Worm (Caenorhabditis elegans): Measurements from ENCODE around the gene F10E9.11.

Gene F10E9.11

ce11 chrIII:8324412-8324811 lies 5.4 kb upstream of the F10E9.11 start, which contains the start of gene F10E9.12:
Gene F10E9.12 (plus strand): TSS chrIII:8324542.
- no peak for TF ChIP-seq ceh-13 (GFP tag; optimal IDR thresholded peaks at IDR 0.05)
- no peak for TF ChIP-seq flt-1 (GFP tag; IDR thresholded peaks at IDR 0.05)

ce11 chrIII:8322645-8323213 lies 3.7 kb upstream of the F10E9.11 start, which contains the start of gene F10E9.1:
Gene F10E9.1 (plus strand): TSS chrIII:8323163.
- TF ChIP-seq flt-1 (GFP tag; IDR thresholded peaks at IDR 0.05) (no peak), B0310.2 (tag; optimal IDR thresholded peaks at IDR 0.05) (no peak), tra-4 (tag; optimal IDR thresholded peaks at IDR 0.05) (no peak), ceh-36 (tag; optimal IDR thresholded peaks at IDR 0.05) (no peak)

- TF ChIP-seq hmbx-1 (tag; optimal IDR thresholded peaks at IDR 0.05) (no peak), ceh-36 (tag; optimal IDR thresholded peaks at IDR 0.05) (no peak), pes-1 (GFP tag; IDR thresholded peaks at IDR 0.05) (no peak)
Observed at ce11 chrIII:8321225-8321624, 2.2 kb upstream of the F10E9.11 start.

- TF ChIP-seq F13C5.2 (tag; optimal IDR thresholded peaks at IDR 0.05) = no peak
- TF ChIP-seq tbx-11 (GFP tag; IDR thresholded peaks at IDR 0.05) = no peak
- TF ChIP-seq scrt-1 (GFP tag; IDR thresholded peaks at IDR 0.05) = no peak
- TF ChIP-seq flt-1 (GFP tag; IDR thresholded peaks at IDR 0.05) = no peak
- no peak for TF ChIP-seq aly-1 (tag; optimal IDR thresholded peaks at IDR 0.05)
- no peak for TF ChIP-seq hnd-1 (tag; optimal IDR thresholded peaks at IDR 0.05)
- TF ChIP-seq ama-1 (optimal IDR thresholded peaks at IDR 0.05) = no peak
- no peak for TF ChIP-seq tra-4 (tag; optimal IDR thresholded peaks at IDR 0.05)
- TF ChIP-seq ceh-36 (tag; optimal IDR thresholded peaks at IDR 0.05) = no peak
- no peak for TF ChIP-seq ets-7 (tag; optimal IDR thresholded peaks at IDR 0.05)
Observed at ce11 chrIII:8320183-8320582, 1.1 kb upstream of the F10E9.11 start, which contains the start of gene F10E9.10. Gene F10E9.10 (minus strand): TSS chrIII:8320283.

- TF ChIP-seq ceh-36 (tag; optimal IDR thresholded peaks at IDR 0.05) = no peak
- TF ChIP-seq aly-1 (tag; optimal IDR thresholded peaks at IDR 0.05) = no peak
Observed at ce11 chrIII:8318488-8318887, 572 bp downstream of the F10E9.11 start, which contains the start of gene sas-4. Gene sas-4 (minus strand): TSS chrIII:8318588.

ce11 chrIII:8312393-8312792 lies 6.7 kb downstream of the F10E9.11 start, which contains the start of gene F10E9.2:
Gene F10E9.2 (plus strand): TSS chrIII:8312693.
- TF ChIP-seq ama-1 (optimal IDR thresholded peaks at IDR 0.05) (no peak), pes-1 (GFP tag; IDR thresholded peaks at IDR 0.05) (no peak), tra-4 (tag; optimal IDR thresholded peaks at IDR 0.05) (no peak), scrt-1 (GFP tag; IDR thresholded peaks at IDR 0.05) (no peak), tbx-37 (GFP tag; conservative IDR thresholded peaks at IDR 0.05) (no peak), aly-1 (tag; optimal IDR thresholded peaks at IDR 0.05) (no peak), hnd-1 (tag; optimal IDR thresholded peaks at IDR 0.05) (no peak), B0310.2 (tag; optimal IDR thresholded peaks at IDR 0.05) (no peak), hmbx-1 (tag; optimal IDR thresholded peaks at IDR 0.05) (no peak), F13C5.2 (tag; optimal IDR thresholded peaks at IDR 0.05) (no peak), ets-7 (tag; optimal IDR thresholded peaks at IDR 0.05) (no peak), ceh-36 (tag; optimal IDR thresholded peaks at IDR 0.05) (no peak), hmg-4 (GFP tag; optimal IDR thresholded peaks at IDR 0.05) (no peak), flt-1 (GFP tag; IDR thresholded peaks at IDR 0.05) (no peak), ceh-13 (GFP tag; optimal IDR thresholded peaks at IDR 0.05) (no peak), sea-1 (GFP tag; conservative IDR thresholded peaks at IDR 0.05) (no peak), tbx-11 (GFP tag; IDR thresholded peaks at IDR 0.05) (no peak)

- TF ChIP-seq tbx-37 (GFP tag; conservative IDR thresholded peaks at IDR 0.05) = no peak
Observed at ce11 chrIII:8310239-8311057, 8.6 kb downstream of the F10E9.11 start, which contains the start of gene F10E9.3. Gene F10E9.3 (plus strand): TSS chrIII:8311007.

ce11 chrIII:8308238-8308637 lies 10.8 kb downstream of the F10E9.11 start, which contains the start of gene F10E9.4:
Gene F10E9.4 (plus strand): TSS chrIII:8308538.
- no peak for TF ChIP-seq hnd-1 (tag; optimal IDR thresholded peaks at IDR 0.05)
- TF ChIP-seq tbx-11 (GFP tag; IDR thresholded peaks at IDR 0.05) = no peak
- TF ChIP-seq hmg-4 (GFP tag; optimal IDR thresholded peaks at IDR 0.05) = no peak
- no peak for TF ChIP-seq scrt-1 (GFP tag; IDR thresholded peaks at IDR 0.05)
- no peak for TF ChIP-seq hmbx-1 (tag; optimal IDR thresholded peaks at IDR 0.05)
- no peak for TF ChIP-seq ceh-36 (tag; optimal IDR thresholded peaks at IDR 0.05)
- no peak for TF ChIP-seq B0310.2 (tag; optimal IDR thresholded peaks at IDR 0.05)
- no peak for TF ChIP-seq ama-1 (optimal IDR thresholded peaks at IDR 0.05)
- no peak for TF ChIP-seq pes-1 (GFP tag; IDR thresholded peaks at IDR 0.05)
- TF ChIP-seq sea-1 (GFP tag; conservative IDR thresholded peaks at IDR 0.05) = no peak
- no peak for TF ChIP-seq ets-7 (tag; optimal IDR thresholded peaks at IDR 0.05)
- no peak for TF ChIP-seq F13C5.2 (tag; optimal IDR thresholded peaks at IDR 0.05)
- no peak for TF ChIP-seq ceh-13 (GFP tag; optimal IDR thresholded peaks at IDR 0.05)

Data from whole organism, early embryonic.